1 fruit fly cellular context compared by ENCODE assay signal in genomic region chrX:9295518-9295917, dm6.
TF ChIP-seq lines count a peak whose summit lies in the region.

No protein-coding gene starts in this region.

TF ChIP-seq in whole organism, embryonic, 481 proteins besides CTCF, POLR2A, EP300 and RAD21 (continued from another document):
- TF ChIP-seq CG3407 (GFP tag; optimal IDR thresholded peaks at IDR 0.05; lab: Kevin White, UChicago): no peak
- TF ChIP-seq CG10431 (GFP tag; optimal IDR thresholded peaks at IDR 0.05; lab: Kevin White, UChicago): no peak
- TF ChIP-seq Dip3 (GFP tag; optimal IDR thresholded peaks at IDR 0.05; lab: Kevin White, UChicago): no peak
- no peak for TF ChIP-seq CG5245 (GFP tag; optimal IDR thresholded peaks at IDR 0.05; lab: Kevin White, UChicago)
- no peak for TF ChIP-seq CG15696 (tag; optimal IDR thresholded peaks at IDR 0.05; lab: Kevin White, UChicago)
- no peak for TF ChIP-seq CG9609 (GFP tag; optimal IDR thresholded peaks at IDR 0.05; lab: Kevin White, UChicago)
- peak; percentile 16 for TF ChIP-seq CG10267 (tag; optimal IDR thresholded peaks at IDR 0.05; lab: Kevin White, UChicago)
- TF ChIP-seq nau (GFP tag; optimal IDR thresholded peaks at IDR 0.05; lab: Kevin White, UChicago): no peak
- TF ChIP-seq nmo (GFP tag; optimal IDR thresholded peaks at IDR 0.05; lab: Kevin White, UChicago): peak; percentile 40
- no peak for TF ChIP-seq Side (GFP tag; optimal IDR thresholded peaks at IDR 0.05; lab: Kevin White, UChicago)
- TF ChIP-seq NK7.1 (GFP tag; optimal IDR thresholded peaks at IDR 0.05; lab: Kevin White, UChicago): no peak
- no peak for TF ChIP-seq ind (GFP tag; optimal IDR thresholded peaks at IDR 0.05; lab: Kevin White, UChicago)
- TF ChIP-seq Aef1 (GFP tag; IDR thresholded peaks at IDR 0.05; lab: Robert Waterston, UW): no peak
- no peak for TF ChIP-seq CkIIα-i1 (GFP tag; IDR thresholded peaks at IDR 0.05; lab: Robert Waterston, UW)
- TF ChIP-seq fru (optimal IDR thresholded peaks at IDR 0.05; lab: Kevin White, UChicago): no peak
- no peak for TF ChIP-seq prd (optimal IDR thresholded peaks at IDR 0.05; lab: Kevin White, UChicago)
- peak; percentile 59; the same call in 2 of the 3 replicates for TF ChIP-seq prd (GFP tag; IDR thresholded peaks at IDR 0.05; lab: Robert Waterston, UW)
- TF ChIP-seq CG1832 (GFP tag; optimal IDR thresholded peaks at IDR 0.05; lab: Kevin White, UChicago): no peak
- TF ChIP-seq CG3838 (GFP tag; optimal IDR thresholded peaks at IDR 0.05; lab: Kevin White, UChicago): no peak
- TF ChIP-seq dmrt99B (tag; optimal IDR thresholded peaks at IDR 0.05; lab: Kevin White, UChicago): peak; percentile 17
- 0 out of 2 replicates have a peak, but pooled peaks have one; percentile 26 for TF ChIP-seq CG4730 (GFP tag; IDR thresholded peaks at IDR 0.05; lab: Robert Waterston, UW)
- no peak for TF ChIP-seq CG4854 (GFP tag; optimal IDR thresholded peaks at IDR 0.05; lab: Kevin White, UChicago)
- TF ChIP-seq gt (GFP tag; IDR thresholded peaks at IDR 0.05; lab: Robert Waterston, UW): no peak
- TF ChIP-seq shn (GFP tag; optimal IDR thresholded peaks at IDR 0.05; lab: Kevin White, UChicago): no peak
- TF ChIP-seq CG15269 (tag; optimal IDR thresholded peaks at IDR 0.05; lab: Kevin White, UChicago): no peak
- no peak for TF ChIP-seq CG1792 (GFP tag; optimal IDR thresholded peaks at IDR 0.05; lab: Kevin White, UChicago)
- TF ChIP-seq CG18011 (GFP tag; optimal IDR thresholded peaks at IDR 0.05; lab: Kevin White, UChicago): no peak
- TF ChIP-seq Neu2 (GFP tag; optimal IDR thresholded peaks at IDR 0.05; lab: Kevin White, UChicago; ENCODE audit: borderline replicate concordance): no peak
- TF ChIP-seq Dp (GFP tag; optimal IDR thresholded peaks at IDR 0.05; lab: Kevin White, UChicago): no peak
- no peak for TF ChIP-seq CG12299 (tag; optimal IDR thresholded peaks at IDR 0.05; lab: Kevin White, UChicago)
- TF ChIP-seq bsh (GFP tag; optimal IDR thresholded peaks at IDR 0.05; lab: Kevin White, UChicago): peak in 1 of 2 experiments; percentile 62
- TF ChIP-seq CG11247 (GFP tag; IDR thresholded peaks at IDR 0.05; lab: Robert Waterston, UW): no peak
- peak; percentile 11 for TF ChIP-seq CG30403 (GFP tag; optimal IDR thresholded peaks at IDR 0.05; lab: Kevin White, UChicago)
- no peak for TF ChIP-seq CG11085 (GFP tag; IDR thresholded peaks at IDR 0.05; lab: Robert Waterston, UW)
- TF ChIP-seq sim (GFP tag; IDR thresholded peaks at IDR 0.05; lab: Robert Waterston, UW): no peak
- no peak for TF ChIP-seq Awh (GFP tag; IDR thresholded peaks at IDR 0.05; lab: Robert Waterston, UW)
- TF ChIP-seq CG4820 (GFP tag; optimal IDR thresholded peaks at IDR 0.05; lab: Kevin White, UChicago): peak; percentile 2
- no peak for TF ChIP-seq CG13296 (GFP tag; optimal IDR thresholded peaks at IDR 0.05; lab: Kevin White, UChicago)
- TF ChIP-seq phol (tag; optimal IDR thresholded peaks at IDR 0.05; lab: Kevin White, UChicago): peak; percentile 33
- peak; percentile 71 for TF ChIP-seq CG1603 (tag; optimal IDR thresholded peaks at IDR 0.05; lab: Kevin White, UChicago)
- TF ChIP-seq tup (GFP tag; optimal IDR thresholded peaks at IDR 0.05; lab: Kevin White, UChicago): no peak
- no peak for TF ChIP-seq CG12942 (GFP tag; optimal IDR thresholded peaks at IDR 0.05; lab: Kevin White, UChicago)
- TF ChIP-seq CG33557 (GFP tag; optimal IDR thresholded peaks at IDR 0.05; lab: Kevin White, UChicago): no peak
- no peak for TF ChIP-seq CG17361 (GFP tag; IDR thresholded peaks at IDR 0.05; lab: Robert Waterston, UW)
- TF ChIP-seq Antp (GFP tag; optimal IDR thresholded peaks at IDR 0.05; lab: Kevin White, UChicago): no peak
- no peak for TF ChIP-seq Mrtf (GFP tag; IDR thresholded peaks at IDR 0.05; lab: Robert Waterston, UW)
- TF ChIP-seq cg (GFP tag; optimal IDR thresholded peaks at IDR 0.05; lab: Kevin White, UChicago): no peak
- no peak for TF ChIP-seq Hr39 (optimal IDR thresholded peaks at IDR 0.05; lab: Kevin White, UChicago)
- TF ChIP-seq CG11723 (GFP tag; optimal IDR thresholded peaks at IDR 0.05; lab: Kevin White, UChicago): no peak
- no peak for TF ChIP-seq chinmo (GFP tag; IDR thresholded peaks at IDR 0.05; lab: Robert Waterston, UW; ENCODE audit: partially characterized antibody)
- TF ChIP-seq ewg (GFP tag; optimal IDR thresholded peaks at IDR 0.05; lab: Kevin White, UChicago): no peak
- no peak for TF ChIP-seq CG7745 (tag; optimal IDR thresholded peaks at IDR 0.05; lab: Kevin White, UChicago)
- TF ChIP-seq emc (GFP tag; optimal IDR thresholded peaks at IDR 0.05; lab: Kevin White, UChicago): no peak
- no peak for TF ChIP-seq CG14667 (GFP tag; IDR thresholded peaks at IDR 0.05; lab: Robert Waterston, UW)
- no peak for TF ChIP-seq B-H1 (GFP tag; IDR thresholded peaks at IDR 0.05; lab: Robert Waterston, UW)
- no peak for TF ChIP-seq cato (GFP tag; optimal IDR thresholded peaks at IDR 0.05; lab: Kevin White, UChicago; ENCODE audit: borderline replicate concordance)
- no peak for TF ChIP-seq CG11696 (GFP tag; IDR thresholded peaks at IDR 0.05; lab: Robert Waterston, UW)
- no peak for TF ChIP-seq ap (GFP tag; IDR thresholded peaks at IDR 0.05; lab: Robert Waterston, UW)
- no peak for TF ChIP-seq pita (GFP tag; optimal IDR thresholded peaks at IDR 0.05; lab: Kevin White, UChicago)
- TF ChIP-seq Xrp1 (GFP tag; IDR thresholded peaks at IDR 0.05; lab: Robert Waterston, UW): peak; percentile 68; the same call in 1 of the 2 replicates
- no peak for TF ChIP-seq Dbx (GFP tag; IDR thresholded peaks at IDR 0.05; lab: Robert Waterston, UW)
- no peak for TF ChIP-seq Nf-YB (GFP tag; optimal IDR thresholded peaks at IDR 0.05; lab: Kevin White, UChicago)
- no peak for TF ChIP-seq HmgD (GFP tag; optimal IDR thresholded peaks at IDR 0.05; lab: Kevin White, UChicago)
- no peak for TF ChIP-seq z (GFP tag; IDR thresholded peaks at IDR 0.05; lab: Robert Waterston, UW)
- TF ChIP-seq ttk (GFP tag; IDR thresholded peaks at IDR 0.05; lab: Robert Waterston, UW): no peak
- no peak for TF ChIP-seq luna (GFP tag; optimal IDR thresholded peaks at IDR 0.05; lab: Kevin White, UChicago)
- TF ChIP-seq ara (GFP tag; IDR thresholded peaks at IDR 0.05; lab: Robert Waterston, UW): peak; percentile 57; the same call in 1 of the 2 replicates
- no peak for TF ChIP-seq br (optimal IDR thresholded peaks at IDR 0.05; lab: Kevin White, UChicago)
- peak; percentile 40 for TF ChIP-seq fd96Cb (tag; optimal IDR thresholded peaks at IDR 0.05; lab: Kevin White, UChicago)
- no peak for TF ChIP-seq Dll (GFP tag; IDR thresholded peaks at IDR 0.05; lab: Robert Waterston, UW; ENCODE audit: partially characterized antibody)
- no peak for TF ChIP-seq tll (GFP tag; optimal IDR thresholded peaks at IDR 0.05; lab: Kevin White, UChicago)
- peak; percentile 46 for TF ChIP-seq CG18262 (tag; optimal IDR thresholded peaks at IDR 0.05; lab: Kevin White, UChicago)
- TF ChIP-seq CG13424 (tag; optimal IDR thresholded peaks at IDR 0.05; lab: Kevin White, UChicago): no peak
- no peak for TF ChIP-seq CG5953 (GFP tag; IDR thresholded peaks at IDR 0.05; lab: Robert Waterston, UW)
- peak; percentile 61 for TF ChIP-seq Med (GFP tag; lab: Kevin White, UChicago)
- TF ChIP-seq CG15479 (GFP tag; optimal IDR thresholded peaks at IDR 0.05; lab: Kevin White, UChicago): no peak
- no peak for TF ChIP-seq Fer1 (GFP tag; optimal IDR thresholded peaks at IDR 0.05; lab: Kevin White, UChicago)
- no peak for TF ChIP-seq CG12769 (tag; optimal IDR thresholded peaks at IDR 0.05; lab: Kevin White, UChicago)
- TF ChIP-seq BtbVII (GFP tag; optimal IDR thresholded peaks at IDR 0.05; lab: Kevin White, UChicago): no peak
- no peak for TF ChIP-seq pho (GFP tag; optimal IDR thresholded peaks at IDR 0.05; lab: Kevin White, UChicago)
- no peak for TF ChIP-seq CG7963 (GFP tag; IDR thresholded peaks at IDR 0.05; lab: Robert Waterston, UW; ENCODE audit: partially characterized antibody)
- TF ChIP-seq hkb (optimal IDR thresholded peaks at IDR 0.05; lab: Kevin White, UChicago): no peak
- peak; percentile 32; the same call in 1 of the 2 replicates for TF ChIP-seq hkb (GFP tag; IDR thresholded peaks at IDR 0.05; lab: Robert Waterston, UW)
- peak; percentile 7 for TF ChIP-seq Xbp1 (GFP tag; optimal IDR thresholded peaks at IDR 0.05; lab: Kevin White, UChicago)
- TF ChIP-seq CG10979 (tag; optimal IDR thresholded peaks at IDR 0.05; lab: Kevin White, UChicago): peak; percentile 61
- TF ChIP-seq CG6689 (GFP tag; IDR thresholded peaks at IDR 0.05; lab: Robert Waterston, UW): peak; percentile 44; the same call in 1 of the 2 replicates
- no peak for TF ChIP-seq gcm (GFP tag; optimal IDR thresholded peaks at IDR 0.05; lab: Kevin White, UChicago)
- no peak for TF ChIP-seq CG3281 (GFP tag; optimal IDR thresholded peaks at IDR 0.05; lab: Kevin White, UChicago)
- TF ChIP-seq ash1 (GFP tag; optimal IDR thresholded peaks at IDR 0.05; lab: Kevin White, UChicago): no peak
- TF ChIP-seq CG11504 (tag; optimal IDR thresholded peaks at IDR 0.05; lab: Kevin White, UChicago): no peak
- peak; percentile 52 for TF ChIP-seq row (GFP tag; IDR thresholded peaks at IDR 0.05; lab: Robert Waterston, UW)
- TF ChIP-seq CG1602 (GFP tag; optimal IDR thresholded peaks at IDR 0.05; lab: Kevin White, UChicago): peak; percentile 14
